Fruit fly (Drosophila melanogaster) whole organism, embryonic: Measurements from ENCODE around the gene Evi5.

Experiments
- Antp ChIP-seq: fragments of 200-800 bp; sonication (Bioruptor generic); optimal IDR thresholded peaks from 3 replicates; lab custom pipeline; 2016; ENCODE audit warnings: missing biosample characterization, missing genetic modification characterization
- CG10462 ChIP-seq: fragments of 200-800 bp; sonication (Bioruptor generic); optimal IDR thresholded peaks from 2 replicates; lab custom pipeline; 2016; ENCODE audit warnings: missing biosample characterization, missing genetic modification characterization
- CG10543 ChIP-seq: fragments of 200-800 bp; sonication (Bioruptor generic); optimal IDR thresholded peaks from 3 replicates; lab custom pipeline; 2017; ENCODE audit warnings: missing biosample characterization, mild to moderate bottlenecking, missing genetic modification characterization, moderate library complexity
- CG10979 ChIP-seq: fragments of 200-800 bp; sonication (Bioruptor generic); optimal IDR thresholded peaks from 2 replicates; lab custom pipeline; 2018; ENCODE audit warnings: missing biosample characterization, mild to moderate bottlenecking, missing genetic modification characterization, moderate library complexity
- CG11085 ChIP-seq: fragments of 200-800 bp; sonication (Bioruptor generic); IDR thresholded peaks from 2 replicates; pipeline ENCODE4 v1.3.6; 2022; ENCODE audit warnings: missing biosample characterization, missing genetic modification characterization
- CG11093 ChIP-seq: fragments of 200-800 bp; sonication (Bioruptor generic); IDR thresholded peaks from 3 replicates; pipeline ENCODE4 v1.3.6; 2022; ENCODE audit warnings: missing biosample characterization, missing genetic modification characterization
- CG12236 ChIP-seq: fragments of 200-800 bp; sonication (Bioruptor generic); optimal IDR thresholded peaks from 2 replicates; lab custom pipeline; 2016; ENCODE audit warnings: missing biosample characterization, missing genetic modification characterization
- CG13296 ChIP-seq: fragments of 200-800 bp; sonication (Bioruptor generic); optimal IDR thresholded peaks from 3 replicates; lab custom pipeline; 2018; ENCODE audit warnings: missing biosample characterization, mild to moderate bottlenecking, missing genetic modification characterization
- CG13775 ChIP-seq: fragments of 200-800 bp; sonication (Bioruptor generic); optimal IDR thresholded peaks from 3 replicates; lab custom pipeline; 2017; ENCODE audit warnings: missing biosample characterization, mild to moderate bottlenecking, missing genetic modification characterization
- CG18011 ChIP-seq: fragments of 200-800 bp; sonication (Bioruptor generic); optimal IDR thresholded peaks from 2 replicates; lab custom pipeline; 2017; ENCODE audit warnings: missing biosample characterization, missing genetic modification characterization, mild to moderate bottlenecking, moderate library complexity, missing genotype
- CG4360 ChIP-seq: fragments of 200-800 bp; sonication (Bioruptor generic); IDR thresholded peaks from 2 replicates; pipeline ENCODE4 v1.3.6; 2022; ENCODE audit warnings: missing biosample characterization, missing genetic modification characterization
- CG6254 ChIP-seq: fragments of 200-800 bp; sonication (Bioruptor generic); optimal IDR thresholded peaks from 3 replicates; lab custom pipeline; 2017; ENCODE audit warnings: mild to moderate bottlenecking, missing biosample characterization, missing genetic modification reagents, missing genetic modification characterization
- CG6683 ChIP-seq: fragments of 200-800 bp; sonication (Bioruptor generic); optimal IDR thresholded peaks from 2 replicates; lab custom pipeline; 2017; ENCODE audit warnings: missing biosample characterization, mild to moderate bottlenecking, missing genetic modification characterization, missing genetic modification reagents
- CG7556 ChIP-seq: fragments of 200-800 bp; sonication (Bioruptor generic); optimal IDR thresholded peaks from 2 replicates; lab custom pipeline; 2017; ENCODE audit warnings: missing biosample characterization, mild to moderate bottlenecking, missing genetic modification characterization
- CG7963 ChIP-seq: fragments of 200-800 bp; sonication (Bioruptor generic); IDR thresholded peaks from 3 replicates; pipeline ENCODE4 v1.3.6; 2022; ENCODE audit warnings: missing biosample characterization, missing genetic modification characterization; ENCODE audit not compliant: partially characterized antibody
- CG8944 ChIP-seq: fragments of 200-800 bp; sonication (Bioruptor generic); optimal IDR thresholded peaks from 3 replicates; lab custom pipeline; 2016; ENCODE audit warnings: missing biosample characterization, missing genetic modification characterization
- CG9215 ChIP-seq: fragments of 200-800 bp; sonication (Bioruptor generic); IDR thresholded peaks from 2 replicates; pipeline ENCODE4 v1.3.6; 2022; ENCODE audit warnings: missing biosample characterization, missing genetic modification characterization
- CG9817 ChIP-seq: fragments of 200-800 bp; sonication (Bioruptor generic); optimal IDR thresholded peaks from 2 replicates; lab custom pipeline; 2018; ENCODE audit warnings: missing biosample characterization, mild to moderate bottlenecking, missing genetic modification characterization, moderate library complexity
- CHES-1-like ChIP-seq: fragments of 200-800 bp; sonication (Bioruptor generic); optimal IDR thresholded peaks from 2 replicates; lab custom pipeline; 2016; ENCODE audit warnings: missing biosample characterization, missing genetic modification characterization
- Deaf1 ChIP-seq: fragments of 200-800 bp; optimal IDR thresholded peaks from 3 replicates; lab custom pipeline; 2019; ENCODE audit warnings: missing biosample characterization, mild to moderate bottlenecking, missing genetic modification characterization, moderate library complexity
- Hr51 ChIP-seq, 2 experiments: fragments of 200-800 bp; sonication (Bioruptor generic); optimal IDR thresholded peaks; 2 replicates in 1 of 2; 3 replicates in 1 of 2; lab custom pipeline; 2016 to 2018; ENCODE audit warnings: missing biosample characterization in 2 of 2, missing genetic modification characterization in 2 of 2, mild to moderate bottlenecking in 1 of 2, moderate library complexity in 1 of 2
- Hr78 ChIP-seq, 2 experiments: fragments of 200-800 bp in 1 of 2; fragments of >200 bp in 1 of 2; sonication (Bioruptor generic) in 1 of 2; optimal IDR thresholded peaks; 2 replicates each; lab custom pipeline; 2017 to 2019; ENCODE audit warnings: missing biosample characterization in 2 of 2, missing genetic modification characterization in 2 of 2, mild to moderate bottlenecking in 1 of 2, moderate library complexity in 1 of 2
- Lpt ChIP-seq: fragments of >200 bp; optimal IDR thresholded peaks from 2 replicates; lab custom pipeline; 2018; ENCODE audit warnings: missing biosample characterization, missing genetic modification characterization
- Max ChIP-seq: fragments of 200-800 bp; sonication (Bioruptor generic); optimal IDR thresholded peaks from 2 replicates; lab custom pipeline; 2016; ENCODE audit warnings: missing biosample characterization, mild to moderate bottlenecking, missing genetic modification characterization
- NfI ChIP-seq: fragments of 200-800 bp; sonication (Bioruptor generic); optimal IDR thresholded peaks from 3 replicates; lab custom pipeline; 2018; ENCODE audit warnings: missing biosample characterization, mild to moderate bottlenecking, missing genetic modification characterization, moderate library complexity
- Oli ChIP-seq: fragments of 200-800 bp; sonication (Bioruptor generic); optimal IDR thresholded peaks from 2 replicates; lab custom pipeline; 2018; ENCODE audit warnings: missing biosample characterization, mild to moderate bottlenecking, missing genetic modification characterization, moderate library complexity
- Pdp1 ChIP-seq, 2 experiments: fragments of 200-800 bp; sonication (Bioruptor generic); optimal IDR thresholded peaks; 3 replicates each; lab custom pipeline; 2016; ENCODE audit warnings: missing biosample characterization in 2 of 2, missing genetic modification characterization in 2 of 2, mild to moderate bottlenecking in 1 of 2, moderate library complexity in 1 of 2
- Side ChIP-seq: fragments of 200-800 bp; sonication (Bioruptor generic); optimal IDR thresholded peaks from 2 replicates; lab custom pipeline; 2016; ENCODE audit warnings: missing biosample characterization, missing genetic modification characterization
- Sox102F ChIP-seq: fragments of 200-800 bp; sonication (Bioruptor generic); optimal IDR thresholded peaks from 2 replicates; lab custom pipeline; 2018; ENCODE audit warnings: missing biosample characterization, mild to moderate bottlenecking, missing genetic modification characterization, moderate library complexity
- al ChIP-seq: fragments of 200-800 bp; sonication (Bioruptor generic); IDR thresholded peaks from 2 replicates; pipeline ENCODE4 v1.3.6; 2022; ENCODE audit warnings: missing biosample characterization, missing genetic modification characterization
- aop ChIP-seq: fragments of 200-800 bp; sonication (Bioruptor generic); IDR thresholded peaks from 2 replicates; pipeline ENCODE4 v1.3.6; 2022; ENCODE audit warnings: missing biosample characterization, missing genetic modification characterization
- ato ChIP-seq: fragments of 200-800 bp; sonication (Bioruptor generic); IDR thresholded peaks from 2 replicates; pipeline ENCODE4 v1.3.6; 2022; ENCODE audit warnings: missing biosample characterization, missing genetic modification characterization; ENCODE audit not compliant: partially characterized antibody
- chinmo ChIP-seq: fragments of 200-800 bp; sonication (Bioruptor generic); IDR thresholded peaks from 4 replicates; pipeline ENCODE4 v1.3.6; 2022; ENCODE audit warnings: missing biosample characterization, missing genetic modification characterization; ENCODE audit not compliant: partially characterized antibody
- chn ChIP-seq: fragments of 200-800 bp; sonication (Bioruptor generic); optimal IDR thresholded peaks from 2 replicates; lab custom pipeline; 2016; ENCODE audit warnings: missing biosample characterization, missing genetic modification characterization
- dmrt11E ChIP-seq: fragments of 200-800 bp; sonication (Bioruptor generic); optimal IDR thresholded peaks from 3 replicates; lab custom pipeline; 2018; ENCODE audit warnings: missing biosample characterization, mild to moderate bottlenecking, missing genetic modification characterization, moderate library complexity
- emc ChIP-seq: fragments of 200-800 bp; sonication (Bioruptor generic); optimal IDR thresholded peaks from 2 replicates; lab custom pipeline; 2016; ENCODE audit warnings: missing biosample characterization, missing genetic modification characterization
- gro ChIP-seq: fragments of 200-800 bp; sonication (Bioruptor generic); optimal IDR thresholded peaks from 2 replicates; lab custom pipeline; 2016; ENCODE audit warnings: missing biosample characterization, missing genetic modification characterization
- hb ChIP-seq: fragments of 200-800 bp; sonication (Bioruptor generic); IDR thresholded peaks from 3 replicates; pipeline ENCODE4 v1.3.6; 2022; ENCODE audit warnings: missing biosample characterization, missing genetic modification characterization; ENCODE audit not compliant: partially characterized antibody
- jigr1 ChIP-seq: fragments of 200-800 bp; sonication (Bioruptor generic); IDR thresholded peaks from 3 replicates; pipeline ENCODE4 v1.3.6; 2022; ENCODE audit warnings: missing biosample characterization, missing genetic modification characterization
- p53 ChIP-seq: fragments of 200-800 bp; sonication (Bioruptor generic); optimal IDR thresholded peaks from 2 replicates; lab custom pipeline; 2016; ENCODE audit warnings: missing biosample characterization, missing genetic modification characterization
- run ChIP-seq: fragments of 200-800 bp; sonication (Bioruptor generic); optimal IDR thresholded peaks from 3 replicates; lab custom pipeline; 2018; ENCODE audit warnings: missing biosample characterization, mild to moderate bottlenecking, missing genetic modification characterization
- ssp ChIP-seq: fragments of 200-800 bp; sonication (Bioruptor generic); IDR thresholded peaks from 2 replicates; pipeline ENCODE4 v1.3.6; 2022; ENCODE audit warnings: missing biosample characterization, missing genetic modification characterization
- stwl ChIP-seq: fragments of 200-800 bp; sonication (Bioruptor generic); optimal IDR thresholded peaks from 3 replicates; lab custom pipeline; 2018; ENCODE audit warnings: missing biosample characterization, mild to moderate bottlenecking, missing genetic modification characterization, moderate library complexity
- tll ChIP-seq, 2 experiments: fragments of 200-800 bp in 1 of 2; fragments of >200 bp in 1 of 2; sonication (Bioruptor generic) in 1 of 2; optimal IDR thresholded peaks; 2 replicates each; lab custom pipeline; 2017 to 2019; ENCODE audit warnings: missing biosample characterization in 2 of 2, missing genetic modification characterization in 2 of 2, mild to moderate bottlenecking in 1 of 2, moderate library complexity in 1 of 2
- tna ChIP-seq: fragments of 200-800 bp; sonication (Bioruptor generic); IDR thresholded peaks from 2 replicates; pipeline ENCODE4 v1.3.6; 2022; ENCODE audit warnings: missing biosample characterization, missing genetic modification characterization; ENCODE audit not compliant: partially characterized antibody
- ttk ChIP-seq: fragments of 200-800 bp; sonication (Bioruptor generic); IDR thresholded peaks from 2 replicates; pipeline ENCODE4 v2.1.2; 2022; ENCODE audit warnings: missing biosample characterization, missing genetic modification characterization
- vnd ChIP-seq: fragments of 200-800 bp; sonication (Bioruptor generic); IDR thresholded peaks from 3 replicates; pipeline ENCODE4 v1.3.6; 2022; ENCODE audit warnings: missing biosample characterization, missing genetic modification characterization; ENCODE audit not compliant: partially characterized antibody
- wek ChIP-seq: fragments of 200-800 bp; sonication (Bioruptor generic); optimal IDR thresholded peaks from 3 replicates; lab custom pipeline; 2018; ENCODE audit warnings: missing biosample characterization, mild to moderate bottlenecking, missing genetic modification characterization, moderate library complexity
- yki ChIP-seq: fragments of >200 bp; optimal IDR thresholded peaks from 3 replicates; lab custom pipeline; 2018

Evi5 gene

dm6 chrX:11384023-11384444, 70.2 kb downstream of the Evi5 start (continued):
- no peak for TF ChIP-seq CG10462 (GFP tag; lab: Kevin White, UChicago)
- peak; percentile 46; the same call in 1 of the 3 replicates for TF ChIP-seq jigr1 (GFP tag; lab: Robert Waterston, UW)
- TF ChIP-seq stwl (tag; lab: Kevin White, UChicago): no peak
- no peak for TF ChIP-seq wek (GFP tag; lab: Kevin White, UChicago)
- TF ChIP-seq CG11085 (GFP tag; lab: Robert Waterston, UW): peak; percentile 84
- TF ChIP-seq CG6254 (GFP tag; lab: Kevin White, UChicago): no peak
- peak; percentile 77 for TF ChIP-seq CG9215 (GFP tag; lab: Robert Waterston, UW)
- TF ChIP-seq CG18011 (GFP tag; lab: Kevin White, UChicago): peak; percentile 45
- TF ChIP-seq Sox102F (GFP tag; lab: Kevin White, UChicago): peak; percentile 60
- peak; percentile 9 for TF ChIP-seq Side (GFP tag; lab: Kevin White, UChicago)
- TF ChIP-seq CG13775 (GFP tag; lab: Kevin White, UChicago): peak; percentile 57
- TF ChIP-seq Deaf1 (tag; lab: Kevin White, UChicago): peak; percentile 68
- TF ChIP-seq Lpt (GFP tag; lab: Kevin White, UChicago): no peak
- no peak for TF ChIP-seq CHES-1-like (GFP tag; lab: Kevin White, UChicago)
- no peak for TF ChIP-seq CG7963 (GFP tag; lab: Robert Waterston, UW)
- TF ChIP-seq gro (GFP tag; lab: Kevin White, UChicago): peak; percentile 57
- no peak for TF ChIP-seq tna
- peak; percentile 42 for TF ChIP-seq CG6683
- TF ChIP-seq ttk (GFP tag; lab: Robert Waterston, UW): peak; percentile 51; the same call in 1 of the 2 replicates
- peak in 1 of 2 experiments; percentile 66 for TF ChIP-seq tll (GFP tag; optimal IDR thresholded peaks at IDR 0.05; lab: Kevin White, UChicago)
- TF ChIP-seq chn (GFP tag; lab: Kevin White, UChicago): peak; percentile 43
- TF ChIP-seq emc (GFP tag; lab: Kevin White, UChicago): no peak
- peak; percentile 63 for TF ChIP-seq CG7556 (GFP tag; lab: Kevin White, UChicago)
- TF ChIP-seq ato: no peak
- TF ChIP-seq Hr78 (GFP tag; optimal IDR thresholded peaks at IDR 0.05; lab: Kevin White, UChicago): no peak
- TF ChIP-seq Antp (GFP tag; lab: Kevin White, UChicago): peak; percentile 46
- peak; percentile 69 for TF ChIP-seq NfI (GFP tag; lab: Kevin White, UChicago)
- no peak for TF ChIP-seq vnd
- TF ChIP-seq chinmo (GFP tag; lab: Robert Waterston, UW): no peak
- peak; percentile 76 for TF ChIP-seq CG13296
- TF ChIP-seq CG12236 (GFP tag; lab: Kevin White, UChicago): no peak
- TF ChIP-seq Oli (tag; lab: Kevin White, UChicago): peak; percentile 60
- peak; percentile 74 for TF ChIP-seq al (GFP tag; lab: Robert Waterston, UW)
- TF ChIP-seq Hr51 (GFP tag; optimal IDR thresholded peaks at IDR 0.05; lab: Kevin White, UChicago): peak; percentile 25 to 70
- no peak for TF ChIP-seq p53 (GFP tag; lab: Kevin White, UChicago)
- peak; percentile 56; the same call in 1 of the 3 replicates for TF ChIP-seq CG11093 (GFP tag; lab: Robert Waterston, UW)
- peak; percentile 21 for TF ChIP-seq CG8944
- TF ChIP-seq CG10543 (GFP tag; lab: Kevin White, UChicago): peak; percentile 62
- no peak for TF ChIP-seq CG4360
- peak; percentile 66 for TF ChIP-seq ssp (GFP tag; lab: Robert Waterston, UW)
- no peak for TF ChIP-seq run (tag; lab: Kevin White, UChicago)
- no peak for TF ChIP-seq aop (GFP tag; lab: Robert Waterston, UW)
- TF ChIP-seq hb (GFP tag; lab: Robert Waterston, UW): 0 out of 3 replicates have a peak, but pooled peaks have one; percentile 26
- peak; percentile 75 for TF ChIP-seq CG9817 (tag; lab: Kevin White, UChicago)
- no peak for TF ChIP-seq yki (lab: Kevin White, UChicago)
- no peak for TF ChIP-seq CG10979 (tag; lab: Kevin White, UChicago)
- peak; percentile 65 to 74 for TF ChIP-seq Pdp1 (GFP tag; optimal IDR thresholded peaks at IDR 0.05; lab: Kevin White, UChicago)
- TF ChIP-seq dmrt11E: no peak
- TF ChIP-seq Max (GFP tag; lab: Kevin White, UChicago): peak; percentile 42
